Worm (Caenorhabditis elegans): ENCODE data around the gene T10H4.13.
"Not testable (repeated sequence)": the region's sequence is repeated elsewhere in the genome, so short reads cannot be mapped to it uniquely, and the experiment has no call there.

The T10H4.13 gene

ce11 chrV:15272263-15272662 is 5.0 kb upstream of the T10H4.13 start, which contains the start of gene T10H4.4:
Gene T10H4.4, minus strand, starts transcription at chrV:15272363.
- TF ChIP-seq unc-62 (GFP tag; optimal IDR thresholded peaks at IDR 0.05), result no peak

DNA sequence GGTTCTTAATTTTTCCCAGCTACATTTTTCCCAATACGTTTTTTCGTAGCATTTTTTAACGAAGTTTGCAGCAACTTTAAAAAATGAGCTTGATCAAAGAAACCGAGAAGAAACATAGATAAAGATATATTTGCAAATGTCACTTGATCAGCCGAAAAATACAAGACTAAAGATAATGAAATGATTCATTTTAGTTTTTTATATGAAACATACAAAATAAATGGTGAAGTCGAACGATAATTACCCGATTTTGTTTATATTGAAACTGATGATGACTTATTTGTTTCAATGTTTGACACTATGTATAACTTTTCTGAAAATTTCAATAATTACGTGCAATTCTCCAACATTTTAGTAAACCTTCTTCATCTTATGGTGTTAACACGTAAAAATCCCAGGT is 997 bp upstream of the T10H4.13 start, which contains the start of gene srw-22:
TSS of gene srw-22 (plus strand) at position 301 of the 400 bp plus-strand sequence.
- TF ChIP-seq unc-62 (GFP tag; optimal IDR thresholded peaks at IDR 0.05), result no peak

- no peak for TF ChIP-seq unc-62 (GFP tag; optimal IDR thresholded peaks at IDR 0.05)
Observed at ce11 chrV:15265814-15266213, 1.5 kb downstream of the T10H4.13 start, which contains the start of gene M01B2.13. Gene M01B2.13, minus strand, starts transcription at chrV:15265914.

- no peak for TF ChIP-seq unc-62 (GFP tag; optimal IDR thresholded peaks at IDR 0.05)
Observed at ce11 chrV:15264131-15264530, 3.2 kb downstream of the T10H4.13 start, which contains the start of gene M01B2.12. Gene M01B2.12, minus strand, starts transcription at chrV:15264231.

- not testable (repeated sequence) for TF ChIP-seq unc-62 (GFP tag; optimal IDR thresholded peaks at IDR 0.05)
Observed at ce11 chrV:15262336-15262735, 5.0 kb downstream of the T10H4.13 start, which contains the start of gene M01B2.10. Gene M01B2.10, minus strand, starts transcription at chrV:15262436.

DNA sequence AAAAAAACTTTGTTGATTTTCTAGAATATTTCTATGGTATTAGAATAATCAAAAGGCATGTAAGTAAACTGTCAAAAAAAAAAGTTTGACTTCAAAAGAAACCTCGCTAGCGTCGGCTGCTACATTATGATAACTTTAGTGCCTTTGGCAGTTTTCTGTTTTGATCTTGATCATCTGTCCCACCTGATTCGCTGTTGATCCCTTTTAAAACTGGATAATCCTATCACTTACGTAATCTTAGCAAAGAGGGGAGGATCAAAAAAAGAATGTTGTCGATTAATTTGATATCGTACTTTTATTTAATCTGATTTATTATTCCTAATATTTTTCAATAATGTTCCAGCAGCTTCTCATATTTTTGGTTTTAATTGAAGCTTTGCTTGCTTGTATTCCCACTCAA is 7.4 kb downstream of the T10H4.13 start, which contains the start of gene M01B2.8:
TSS of gene M01B2.8 (plus strand) at position 301 of the 400 bp plus-strand sequence.
- no peak for TF ChIP-seq unc-62 (GFP tag; optimal IDR thresholded peaks at IDR 0.05)

ce11 chrV:15259049-15259448 is 8.3 kb downstream of the T10H4.13 start, which contains the start of gene srsx-37:
Gene srsx-37, minus strand, starts transcription at chrV:15259149.
- no peak for TF ChIP-seq unc-62 (GFP tag; optimal IDR thresholded peaks at IDR 0.05)

DNA sequence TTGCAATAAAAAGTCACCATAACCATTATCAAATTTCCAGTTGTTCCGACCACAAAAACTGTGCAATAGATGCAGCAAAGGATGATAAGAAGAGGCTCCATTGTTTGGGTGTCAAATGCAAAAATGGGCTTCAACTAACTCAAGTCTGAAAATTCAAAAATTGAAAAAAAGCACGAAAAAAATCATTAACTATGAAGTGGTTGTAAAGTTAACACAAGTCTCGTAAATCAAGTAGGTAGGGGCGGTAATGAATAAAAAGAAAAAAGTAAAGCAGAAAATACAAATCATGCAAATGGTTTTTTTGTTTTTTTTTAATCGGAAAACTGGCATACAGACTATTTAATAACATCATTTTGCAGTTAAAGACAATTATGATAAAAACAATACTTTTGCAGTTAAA is 10.6 kb downstream of the T10H4.13 start, which contains the start of gene srsx-39:
TSS of gene srsx-39 (minus strand) at position 101 of the 400 bp plus-strand sequence.
- TF ChIP-seq unc-62 (GFP tag; optimal IDR thresholded peaks at IDR 0.05), result not testable (repeated sequence)

- TF ChIP-seq unc-62 (GFP tag; optimal IDR thresholded peaks at IDR 0.05), result no peak
Observed at ce11 chrV:15253529-15253928, 13.8 kb downstream of the T10H4.13 start, which contains the start of gene srbc-75. Gene srbc-75, plus strand, starts transcription at chrV:15253829.

DNA sequence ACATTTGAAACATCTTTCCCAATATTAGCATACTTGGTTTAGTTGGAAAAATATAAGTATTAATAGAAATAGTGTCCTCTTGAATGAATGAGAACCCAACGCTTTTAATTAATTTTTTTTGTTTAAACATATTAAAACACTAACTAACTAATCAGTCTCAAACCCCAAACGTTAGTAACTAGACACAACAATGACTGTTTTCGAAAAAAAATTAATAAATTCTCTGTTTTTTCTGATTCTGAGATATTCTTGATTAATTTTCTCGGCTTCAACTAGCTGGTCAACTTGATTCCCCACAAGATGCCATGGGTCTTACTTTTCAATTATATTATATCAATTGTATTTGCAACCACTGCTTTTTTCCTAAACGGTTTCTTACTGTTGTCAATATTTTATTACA is 15.2 kb downstream of the T10H4.13 start, which contains the start of gene srbc-76:
TSS of gene srbc-76 (plus strand) at position 301 of the 400 bp plus-strand sequence.
- no peak for TF ChIP-seq unc-62 (GFP tag; optimal IDR thresholded peaks at IDR 0.05)

DNA sequence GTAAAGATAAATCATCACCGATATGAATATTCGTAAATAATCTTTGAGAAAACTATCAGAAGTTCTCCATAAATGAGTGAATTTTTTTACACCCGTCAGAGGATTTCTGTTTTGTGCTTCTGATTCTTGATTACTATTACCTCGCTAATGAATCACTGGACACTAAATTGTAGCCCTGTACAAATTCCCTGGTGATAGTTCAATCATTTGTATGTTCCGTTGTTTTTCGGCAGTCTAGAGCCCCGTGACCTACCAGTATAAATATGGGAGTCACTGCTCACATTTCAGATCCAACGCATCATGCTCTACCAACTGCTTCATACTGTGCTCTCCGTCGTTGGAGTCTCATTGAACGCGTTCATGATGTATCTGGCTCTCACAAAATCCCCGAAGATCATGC is 17.0 kb downstream of the T10H4.13 start, which contains the start of gene srd-28:
TSS of gene srd-28 (plus strand) at position 301 of the 400 bp plus-strand sequence.
- TF ChIP-seq unc-62 (GFP tag; optimal IDR thresholded peaks at IDR 0.05), result not testable (repeated sequence)

ce11 chrV:15244456-15244855 is 22.8 kb downstream of the T10H4.13 start, which contains the start of gene kin-30:
Gene kin-30, plus strand, starts transcription at chrV:15244756.
- no peak for TF ChIP-seq unc-62 (GFP tag; optimal IDR thresholded peaks at IDR 0.05)

DNA sequence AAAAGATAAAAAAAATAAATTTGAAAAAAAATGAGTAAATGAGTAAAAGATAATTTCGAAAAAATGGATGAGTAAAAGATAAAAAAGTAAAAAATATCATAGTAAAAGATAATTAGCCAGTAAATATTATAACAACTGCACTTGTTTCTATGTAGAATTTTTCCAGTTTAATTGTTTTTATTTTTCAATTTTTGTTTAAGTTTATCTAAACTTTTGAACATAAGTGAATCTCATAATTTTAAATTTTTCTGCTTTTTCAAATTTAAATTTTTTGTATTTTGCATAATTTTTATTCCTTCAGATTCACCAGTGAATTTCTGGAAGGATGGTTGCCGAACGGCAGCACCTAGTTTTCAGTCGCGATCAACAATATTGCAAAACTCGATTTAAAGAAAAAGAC is 26.0 kb downstream of the T10H4.13 start, which contains the start of gene chil-12:
TSS of gene chil-12 (plus strand) at position 301 of the 400 bp plus-strand sequence.
- no peak for TF ChIP-seq unc-62 (GFP tag; optimal IDR thresholded peaks at IDR 0.05)

ce11 chrV:15240215-15240614 is 27.1 kb downstream of the T10H4.13 start, which contains the start of gene srw-11:
Gene srw-11, minus strand, starts transcription at chrV:15240315.
- TF ChIP-seq unc-62 (GFP tag; optimal IDR thresholded peaks at IDR 0.05), result no peak

DNA sequence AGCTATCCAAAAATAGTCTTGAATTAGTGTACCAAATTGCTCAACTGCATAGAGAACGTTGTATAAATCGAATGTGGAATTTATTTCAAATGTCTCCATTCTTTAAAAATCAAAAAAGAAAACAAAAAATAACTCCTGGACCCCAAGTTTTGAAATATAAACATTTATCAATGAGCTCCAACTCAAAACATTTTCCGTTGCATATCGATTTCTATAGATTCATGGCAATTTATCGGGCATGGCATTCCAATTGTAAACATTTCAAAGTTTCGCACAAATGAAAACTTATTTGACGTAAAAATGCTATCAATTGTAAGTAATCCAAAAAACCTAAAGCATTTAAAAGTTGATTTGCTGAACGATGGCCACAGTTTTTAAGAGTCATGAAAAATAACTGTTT is 28.8 kb downstream of the T10H4.13 start, which contains the start of gene srw-12:
TSS of gene srw-12 (minus strand) at position 101 of the 400 bp plus-strand sequence.
- TF ChIP-seq unc-62 (GFP tag; optimal IDR thresholded peaks at IDR 0.05), result no peak

- no peak for TF ChIP-seq unc-62 (GFP tag; optimal IDR thresholded peaks at IDR 0.05)
Observed at ce11 chrV:15235661-15236060, 31.6 kb downstream of the T10H4.13 start, which contains the start of gene nhr-164. Gene nhr-164, minus strand, starts transcription at chrV:15235761.

ce11 chrV:15232200-15232599 is 35.1 kb downstream of the T10H4.13 start, which contains the start of gene srw-13:
Gene srw-13, plus strand, starts transcription at chrV:15232500.
- no peak for TF ChIP-seq unc-62 (GFP tag; optimal IDR thresholded peaks at IDR 0.05)
